Worm (Caenorhabditis elegans) whole organism, L2 larva: Measurements from ENCODE around the gene F55G11.8.

ENCODE experiments used
- C34F6.9 ChIP-seq: fragments of 150-350 bp; optimal IDR thresholded peaks from 2 replicates; lab custom pipeline; 2014; ENCODE audit warnings: missing biosample characterization, missing genetic modification characterization
- Y55F3AM.14 ChIP-seq: fragments of 200-800 bp; sonication (Bioruptor generic); optimal IDR thresholded peaks from 2 replicates; lab custom pipeline; 2018; ENCODE audit warnings: mild to moderate bottlenecking, missing genetic modification characterization, missing compliant biosample characterization
- ZK546.5 ChIP-seq: sonication (generic microtip); optimal IDR thresholded peaks from 2 replicates; lab custom pipeline; 2017; ENCODE audit warnings: missing biosample characterization, missing genetic modification characterization
- alr-1 ChIP-seq: fragments of 150-350 bp; optimal IDR thresholded peaks from 2 replicates; lab custom pipeline; 2014; ENCODE audit warnings: missing biosample characterization, missing genetic modification characterization
- aly-2 ChIP-seq: fragments of 150-350 bp; optimal IDR thresholded peaks from 2 replicates; lab custom pipeline; 2014; ENCODE audit warnings: missing biosample characterization, missing genetic modification characterization
- ama-1 ChIP-seq: fragments of 150-350 bp; optimal IDR thresholded peaks from 2 replicates; lab custom pipeline; 2018; ENCODE audit warnings: inconsistent platforms
- blmp-1 ChIP-seq: sonication (generic microtip); optimal IDR thresholded peaks from 2 replicates; lab custom pipeline; 2017; ENCODE audit warnings: missing genetic modification characterization, mild to moderate bottlenecking, missing compliant biosample characterization, antibody characterized with exemption, moderate library complexity; ENCODE audit not compliant: insufficient read depth
- ceh-82 ChIP-seq: fragments of 150-350 bp; optimal IDR thresholded peaks from 2 replicates; lab custom pipeline; 2014; ENCODE audit warnings: missing biosample characterization, missing genetic modification characterization
- crh-2 ChIP-seq: sonication (generic microtip); optimal IDR thresholded peaks from 2 replicates; lab custom pipeline; 2017; ENCODE audit warnings: missing biosample characterization, missing genetic modification characterization
- dmd-4 ChIP-seq: sonication (generic microtip); optimal IDR thresholded peaks from 2 replicates; lab custom pipeline; 2017; ENCODE audit warnings: missing biosample characterization, missing genetic modification characterization
- egl-27 ChIP-seq: sonication (generic microtip); optimal IDR thresholded peaks from 3 replicates; lab custom pipeline; 2017; ENCODE audit warnings: missing biosample characterization, missing genetic modification reagents, missing genetic modification characterization
- elt-1 ChIP-seq: fragments of 150-350 bp; optimal IDR thresholded peaks from 2 replicates; lab custom pipeline; 2014; ENCODE audit warnings: missing biosample characterization, missing genetic modification characterization
- elt-3 ChIP-seq: sonication (generic microtip); optimal IDR thresholded peaks from 2 replicates; lab custom pipeline; 2017; ENCODE audit warnings: missing biosample characterization, missing genetic modification characterization
- fos-1 ChIP-seq: fragments of 150-350 bp; optimal IDR thresholded peaks from 2 replicates; lab custom pipeline; 2014; ENCODE audit warnings: missing biosample characterization, missing genetic modification characterization
- lin-39 ChIP-seq: fragments of 150-350 bp; optimal IDR thresholded peaks from 2 replicates; lab custom pipeline; 2014; ENCODE audit warnings: missing biosample characterization, missing genetic modification reagents, missing genetic modification characterization
- mdl-1 ChIP-seq, 2 experiments: fragments of 150-350 bp in 1 of 2; sonication (generic microtip) in 1 of 2; optimal IDR thresholded peaks; 2 replicates each; lab custom pipeline; 2017; ENCODE audit warnings: missing biosample characterization in 2 of 2, missing genetic modification characterization in 2 of 2
- nhr-10 ChIP-seq: sonication (generic microtip); optimal IDR thresholded peaks from 2 replicates; lab custom pipeline; 2017; ENCODE audit warnings: missing biosample characterization, missing genetic modification characterization
- nhr-129 ChIP-seq: fragments of 150-350 bp; optimal IDR thresholded peaks from 2 replicates; lab custom pipeline; 2014; ENCODE audit warnings: missing biosample characterization, missing genetic modification characterization
- nhr-25 ChIP-seq: fragments of 150-350 bp; sonication (generic microtip); optimal IDR thresholded peaks from 3 replicates; lab custom pipeline; 2014; ENCODE audit warnings: missing biosample characterization, missing genetic modification characterization
- nhr-6 ChIP-seq: fragments of 150-350 bp; optimal IDR thresholded peaks from 2 replicates; lab custom pipeline; 2014; ENCODE audit warnings: missing biosample characterization, missing genetic modification characterization
- peb-1 ChIP-seq: fragments of 150-350 bp; optimal IDR thresholded peaks from 2 replicates; lab custom pipeline; 2014; ENCODE audit warnings: missing biosample characterization, missing genetic modification characterization
- sma-9 ChIP-seq, 2 experiments: fragments of 150-350 bp in 1 of 2; sonication (generic microtip) in 1 of 2; optimal IDR thresholded peaks; 2 replicates each; lab custom pipeline; 2014 to 2016; ENCODE audit warnings: missing genetic modification characterization in 2 of 2, mild to moderate bottlenecking in 1 of 2, missing biosample characterization in 1 of 2, missing compliant biosample characterization in 1 of 2, missing genetic modification reagents in 1 of 2, moderate library complexity in 1 of 2
- unc-39 ChIP-seq: fragments of 150-350 bp; optimal IDR thresholded peaks from 2 replicates; lab custom pipeline; 2014; ENCODE audit warnings: missing biosample characterization, missing genetic modification characterization
- unc-55 ChIP-seq: fragments of 150-350 bp; sonication (generic microtip); optimal IDR thresholded peaks from 3 replicates; lab custom pipeline; 2014; ENCODE audit warnings: missing biosample characterization, missing genetic modification reagents, missing genetic modification characterization
- zag-1 ChIP-seq: fragments of 150-350 bp; optimal IDR thresholded peaks from 2 replicates; lab custom pipeline; 2014; ENCODE audit warnings: missing biosample characterization, missing genetic modification characterization

Gene F55G11.8

DNA sequence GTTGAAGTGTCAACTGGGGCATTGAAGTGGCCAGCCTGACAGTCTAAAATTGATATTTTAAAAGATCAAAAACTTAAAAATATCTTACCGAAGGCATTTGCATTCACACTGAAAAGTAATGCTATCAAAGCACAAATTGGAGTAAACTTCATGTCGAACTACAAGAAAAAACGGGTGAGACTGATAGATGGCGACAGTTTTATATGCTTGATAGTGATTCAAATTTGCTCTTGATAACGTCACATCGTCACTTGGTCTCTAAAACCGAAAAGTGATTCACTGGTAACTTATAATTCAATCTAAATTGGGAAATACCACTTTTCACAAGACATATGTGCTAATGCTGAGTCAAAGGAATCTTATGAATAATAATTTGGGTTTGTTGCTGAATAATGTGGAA is 29.0 kb downstream of the F55G11.8 start, which contains the start of gene K10D11.5:
K10D11.5 (minus strand) TSS at position 215 of the 400 bp plus-strand sequence.
- TF ChIP-seq mdl-1 (tag; optimal IDR thresholded peaks at IDR 0.05; lab: Kevin White, UChicago) (no peak), fos-1 (tag; lab: Kevin White, UChicago) (peak; percentile 94), peb-1 (tag; lab: Kevin White, UChicago) (no peak)

DNA sequence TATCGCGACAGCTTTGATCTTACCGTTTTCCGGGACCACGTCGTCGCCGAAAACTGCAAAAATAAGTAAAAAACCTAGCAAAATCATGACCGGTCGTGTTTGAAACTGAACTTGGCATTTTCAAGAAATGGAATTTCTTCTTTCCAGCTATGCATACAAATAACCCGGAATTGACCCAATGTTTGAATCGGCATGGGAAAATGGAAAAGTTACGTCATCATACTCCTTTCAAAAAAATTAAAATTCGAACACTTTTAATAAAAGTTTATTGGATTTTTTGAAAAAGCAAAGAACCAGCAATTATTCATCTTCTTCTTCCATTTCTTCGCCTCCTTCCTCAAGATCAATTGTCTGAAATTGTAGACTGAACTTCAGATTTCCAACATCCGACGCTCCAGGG is 31.8 kb downstream of the F55G11.8 start, which contains the start of gene K10D11.4:
K10D11.4 (minus strand) TSS at position 101 of the 400 bp plus-strand sequence.
- TF ChIP-seq ceh-82 (tag; lab: Kevin White, UChicago): no peak
- TF ChIP-seq peb-1 (tag; lab: Kevin White, UChicago): no peak
- no peak for TF ChIP-seq unc-55 (GFP tag; lab: Kevin White, UChicago)
- TF ChIP-seq lin-39 (tag; lab: Kevin White, UChicago): no peak

DNA sequence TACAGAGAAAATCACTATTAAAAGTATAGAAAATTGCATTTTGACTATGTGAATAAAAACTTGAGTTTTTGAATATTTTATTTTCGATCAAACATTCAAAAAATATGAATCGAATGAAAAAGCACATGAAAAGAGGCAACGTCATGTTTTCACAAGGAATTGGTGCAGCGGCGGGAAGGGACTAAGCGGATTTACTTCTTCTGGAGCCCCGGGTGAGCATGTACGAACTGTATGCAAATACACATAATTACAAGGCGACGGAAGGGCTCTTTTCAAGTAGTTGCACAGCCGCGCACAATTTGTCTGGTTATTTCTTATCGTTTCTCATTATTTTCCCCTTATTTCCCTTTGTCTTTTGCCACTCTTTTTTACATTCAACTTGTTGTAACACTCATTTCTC is 33.3 kb downstream of the F55G11.8 start, which contains the start of gene K10D11.7:
K10D11.7 (minus strand) TSS at position 101 of the 400 bp plus-strand sequence.
- TF ChIP-seq crh-2 (no peak), unc-39 (tag; lab: Kevin White, UChicago) (no peak), elt-3 (tag; lab: Kevin White, UChicago) (no peak), zag-1 (no peak), egl-27 (tag; lab: Kevin White, UChicago) (no peak), peb-1 (tag; lab: Kevin White, UChicago) (no peak), ceh-82 (tag; lab: Kevin White, UChicago) (no peak), nhr-10 (tag; lab: Kevin White, UChicago) (no peak), ZK546.5 (no peak), alr-1 (tag; lab: Kevin White, UChicago) (no peak), aly-2 (no peak), fos-1 (tag; lab: Kevin White, UChicago) (no peak), elt-1 (tag; lab: Kevin White, UChicago) (no peak), ama-1 (lab: Kevin White, UChicago) (no peak), nhr-6 (no peak), Y55F3AM.14 (GFP tag; lab: Kevin White, UChicago) (no peak), dmd-4 (tag; lab: Kevin White, UChicago) (no peak)
- TF ChIP-seq, all 48 proteins: peak for 0

DNA sequence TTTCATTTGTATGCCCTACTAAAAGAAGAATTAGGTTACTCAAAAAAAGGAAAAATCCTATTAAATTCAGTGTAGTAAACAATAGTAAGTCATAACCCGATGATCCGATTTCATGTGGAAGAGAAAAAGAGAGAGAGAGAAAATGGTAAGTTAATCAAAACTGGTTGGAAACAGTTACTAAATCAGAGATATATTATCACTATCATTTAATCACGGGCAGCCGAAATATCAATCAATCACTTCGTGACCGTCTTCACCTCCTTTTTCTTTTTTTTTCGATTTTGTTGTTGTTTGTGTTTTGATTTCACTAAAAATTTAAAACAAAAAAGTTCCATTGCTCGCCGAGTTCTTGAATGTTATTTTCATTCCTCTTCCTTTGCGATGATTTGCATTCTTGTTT is 35.0 kb downstream of the F55G11.8 start:
- TF ChIP-seq blmp-1 (peak; percentile 10), elt-1 (tag; lab: Kevin White, UChicago) (no peak), sma-9 (GFP tag; optimal IDR thresholded peaks at IDR 0.05; lab: Kevin White, UChicago) (peak; percentile 47), sma-9 (tag; optimal IDR thresholded peaks at IDR 0.05; lab: Kevin White, UChicago) (no peak), nhr-129 (tag; lab: Kevin White, UChicago) (peak; percentile 34), dmd-4 (tag; lab: Kevin White, UChicago) (no peak)

DNA sequence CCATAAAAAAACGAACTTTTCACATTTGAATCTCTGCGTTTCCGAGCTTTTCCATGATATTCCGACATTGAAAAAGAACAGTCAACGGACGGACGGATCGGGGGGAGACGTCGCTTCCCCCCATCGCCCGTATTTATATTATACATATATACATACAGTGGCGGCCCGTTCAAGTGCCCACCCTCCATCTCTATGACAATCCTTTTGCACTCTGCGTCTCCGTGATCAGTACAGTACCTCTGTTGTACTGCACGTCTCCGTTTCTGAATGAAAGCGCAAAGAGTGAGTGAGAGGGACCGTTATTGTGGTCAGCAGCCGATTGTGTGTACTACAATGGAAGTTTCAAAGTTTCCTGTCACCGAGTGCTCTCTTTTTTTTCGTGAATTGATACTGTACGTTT is 36.5 kb downstream of the F55G11.8 start:
- TF ChIP-seq nhr-25 (tag; lab: Kevin White, UChicago) (no peak), sma-9 (GFP tag; optimal IDR thresholded peaks at IDR 0.05; lab: Kevin White, UChicago) (no peak), sma-9 (tag; optimal IDR thresholded peaks at IDR 0.05; lab: Kevin White, UChicago) (no peak)

DNA sequence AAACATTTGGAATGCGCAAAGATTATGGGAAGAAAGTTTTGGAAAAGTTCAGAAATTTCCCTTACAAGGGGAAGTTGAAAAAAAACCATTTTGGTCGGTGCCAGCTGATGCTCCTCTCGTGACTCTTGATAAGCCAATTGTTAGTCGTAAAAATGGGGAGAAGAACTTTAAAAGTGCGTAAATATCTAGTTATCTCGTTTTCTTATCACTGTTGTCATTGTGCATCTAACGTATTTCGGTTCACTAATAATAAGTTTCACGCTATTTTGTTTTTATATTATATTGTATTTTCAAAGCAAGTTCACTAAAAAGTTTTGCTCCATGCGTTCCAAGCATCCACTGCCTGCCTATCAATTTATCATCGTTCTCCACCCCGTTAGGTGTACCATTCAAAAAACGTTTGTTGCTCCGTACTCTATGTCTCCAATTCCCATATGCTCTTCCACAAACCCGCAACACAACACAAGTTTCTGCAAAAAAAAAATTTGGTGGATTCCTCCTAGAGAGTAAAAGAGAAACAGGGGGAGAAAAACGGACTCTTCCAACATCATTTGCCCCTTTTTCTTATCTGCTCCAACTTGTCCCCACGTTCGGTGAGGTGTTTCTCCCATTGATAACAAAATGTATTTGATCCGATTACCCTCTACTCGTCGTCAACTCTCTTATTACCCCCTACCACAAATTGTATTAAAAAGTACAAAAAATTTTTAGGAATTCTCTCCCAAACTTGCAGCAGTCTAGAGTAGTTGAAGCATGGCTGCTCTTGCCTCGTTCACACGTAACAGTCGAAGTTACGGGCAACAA is 46.0 kb downstream of the F55G11.8 start, which contains the start of gene mbk-2:
mbk-2 (plus strand) TSS at position 754 of the 804 bp plus-strand sequence.
- no peak for TF ChIP-seq egl-27 (tag; lab: Kevin White, UChicago)
- peak; percentile 6 for TF ChIP-seq fos-1 (tag; lab: Kevin White, UChicago)
- TF ChIP-seq crh-2: peak; percentile 3
- TF ChIP-seq sma-9 (GFP tag; optimal IDR thresholded peaks at IDR 0.05; lab: Kevin White, UChicago): peak; percentile 57
- no peak for TF ChIP-seq sma-9 (tag; optimal IDR thresholded peaks at IDR 0.05; lab: Kevin White, UChicago)

DNA sequence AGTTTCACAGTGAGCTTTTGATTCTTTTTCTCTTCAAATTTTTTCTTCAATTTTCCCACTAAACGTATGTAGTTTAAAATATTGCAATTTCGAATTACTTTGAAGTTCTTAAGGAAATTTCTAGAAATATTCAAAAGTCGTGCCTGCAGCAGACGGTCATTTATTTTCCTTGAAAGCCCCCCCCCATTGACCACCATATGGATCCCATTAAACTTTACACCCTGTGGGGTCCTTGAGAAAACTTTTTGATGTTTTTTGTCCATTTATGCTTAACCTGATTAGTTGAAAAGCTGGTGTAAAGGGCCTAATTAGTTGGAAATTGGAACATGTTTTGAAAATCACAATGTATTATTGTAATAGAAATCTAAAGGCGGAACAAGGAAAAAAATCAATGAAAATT is 46.9 kb downstream of the F55G11.8 start:
- no peak for TF ChIP-seq C34F6.9
- no peak for TF ChIP-seq nhr-10 (tag; lab: Kevin White, UChicago)
- TF ChIP-seq elt-3 (tag; lab: Kevin White, UChicago): no peak
